Fruit fly (Drosophila melanogaster): ENCODE data around the gene Atg17.

The Atg17 gene

dm6 chr3R:5686049-5686757 lies 16.7 kb downstream of the Atg17 start (continued):
- peak; percentile 94 for TF ChIP-seq grau (tag; optimal IDR thresholded peaks at IDR 0.05)
- no peak for TF ChIP-seq CG13775 (GFP tag; optimal IDR thresholded peaks at IDR 0.05)
- TF ChIP-seq Bdp1 (GFP tag; optimal IDR thresholded peaks at IDR 0.05): no peak
- TF ChIP-seq Dip3 (GFP tag; optimal IDR thresholded peaks at IDR 0.05): peak; percentile 25
- no peak for TF ChIP-seq Sin3A (optimal IDR thresholded peaks at IDR 0.05)
- TF ChIP-seq gem (tag; optimal IDR thresholded peaks at IDR 0.05): peak; percentile 70
- no peak for TF ChIP-seq CG33557 (GFP tag; optimal IDR thresholded peaks at IDR 0.05)
- TF ChIP-seq Fer3 (tag; optimal IDR thresholded peaks at IDR 0.05): peak; percentile 62
- TF ChIP-seq H2.0 (GFP tag; IDR thresholded peaks at IDR 0.05): peak; percentile 39; the same call in 1 of the 2 replicates
- no peak for TF ChIP-seq slou (GFP tag; optimal IDR thresholded peaks at IDR 0.05)
- no peak for TF ChIP-seq CG11085 (GFP tag; IDR thresholded peaks at IDR 0.05)
- peak; percentile 25 for TF ChIP-seq BtbVII (GFP tag; optimal IDR thresholded peaks at IDR 0.05)
- TF ChIP-seq CG10431 (GFP tag; optimal IDR thresholded peaks at IDR 0.05): no peak
- TF ChIP-seq Mes4 (GFP tag; optimal IDR thresholded peaks at IDR 0.05): peak; percentile 44
- no peak for TF ChIP-seq CG10321 (GFP tag; IDR thresholded peaks at IDR 0.05)
- TF ChIP-seq Rfx (GFP tag; IDR thresholded peaks at IDR 0.05): peak; percentile 49; the same call in 1 of the 2 replicates
- TF ChIP-seq CG9437 (GFP tag; optimal IDR thresholded peaks at IDR 0.05): peak; percentile 26
- TF ChIP-seq croc (GFP tag; conservative IDR thresholded peaks at IDR 0.05): peak; percentile 13; the same call in 1 of the 3 replicates
- no peak for TF ChIP-seq Tbp (GFP tag; optimal IDR thresholded peaks at IDR 0.05)
- no peak for TF ChIP-seq CG17802 (tag; optimal IDR thresholded peaks at IDR 0.05)
- peak; percentile 61 for TF ChIP-seq cwo (GFP tag; optimal IDR thresholded peaks at IDR 0.05)
- no peak for TF ChIP-seq Nf-YA (GFP tag; IDR thresholded peaks at IDR 0.05)
- no peak for TF ChIP-seq rib (GFP tag; IDR thresholded peaks at IDR 0.05)
- TF ChIP-seq C15 (GFP tag; IDR thresholded peaks at IDR 0.05): no peak
- peak; percentile 25; the same call in 1 of the 2 replicates for TF ChIP-seq esg (GFP tag; conservative IDR thresholded peaks at IDR 0.05)
- 0 out of 3 replicates have a peak, but pooled peaks have one; percentile 35 for TF ChIP-seq otp (GFP tag; IDR thresholded peaks at IDR 0.05)
- TF ChIP-seq twi (tag; optimal IDR thresholded peaks at IDR 0.05): no peak
- no peak for TF ChIP-seq CG31365 (tag; optimal IDR thresholded peaks at IDR 0.05)
- TF ChIP-seq eyg (GFP tag; optimal IDR thresholded peaks at IDR 0.05): no peak
- TF ChIP-seq NK7.1 (GFP tag; optimal IDR thresholded peaks at IDR 0.05): no peak
- TF ChIP-seq Ssrp (tag; optimal IDR thresholded peaks at IDR 0.05): peak; percentile 47
- TF ChIP-seq tup (GFP tag; optimal IDR thresholded peaks at IDR 0.05): no peak
- TF ChIP-seq inv (GFP tag; IDR thresholded peaks at IDR 0.05; ENCODE audit: partially characterized antibody): no peak
- TF ChIP-seq trem (tag; optimal IDR thresholded peaks at IDR 0.05): no peak
- TF ChIP-seq ato (GFP tag; IDR thresholded peaks at IDR 0.05; ENCODE audit: partially characterized antibody): no peak
- TF ChIP-seq tio (GFP tag; optimal IDR thresholded peaks at IDR 0.05): peak; percentile 9
- TF ChIP-seq CG17361 (GFP tag; IDR thresholded peaks at IDR 0.05): peak; percentile 42; the same call in 1 of the 3 replicates
- TF ChIP-seq Sry-β (GFP tag; optimal IDR thresholded peaks at IDR 0.05): no peak
- TF ChIP-seq bigmax (GFP tag; optimal IDR thresholded peaks at IDR 0.05): no peak
- TF ChIP-seq gcm2 (GFP tag; optimal IDR thresholded peaks at IDR 0.05): no peak
- TF ChIP-seq Dip2 (GFP tag; IDR thresholded peaks at IDR 0.05): no peak
- TF ChIP-seq Myb (GFP tag; optimal IDR thresholded peaks at IDR 0.05): no peak
- no peak for TF ChIP-seq odd (GFP tag; optimal IDR thresholded peaks at IDR 0.05)
- no peak for TF ChIP-seq ERR (GFP tag; optimal IDR thresholded peaks at IDR 0.05)
- TF ChIP-seq CG18476 (GFP tag; optimal IDR thresholded peaks at IDR 0.05): peak; percentile 7
- no peak for TF ChIP-seq stwl (tag; optimal IDR thresholded peaks at IDR 0.05)
- peak; percentile 27 for TF ChIP-seq CG16815 (GFP tag; optimal IDR thresholded peaks at IDR 0.05)
- no peak for TF ChIP-seq CG12236 (GFP tag; optimal IDR thresholded peaks at IDR 0.05)
- TF ChIP-seq CG12104 (GFP tag; optimal IDR thresholded peaks at IDR 0.05): no peak
- TF ChIP-seq jing (GFP tag; optimal IDR thresholded peaks at IDR 0.05): no peak
- TF ChIP-seq bowl (GFP tag; IDR thresholded peaks at IDR 0.05): no peak
